Fruit fly (Drosophila melanogaster): ENCODE results near the gene CG17292.

CG17292 gene

dm6 chr2L:8362273-8362954, 7.8 kb upstream of the CG17292 start, which contains the start of gene CG7627 (continued):
- TF ChIP-seq CG9932 (GFP tag; IDR thresholded peaks at IDR 0.05) (peak; percentile 83), ind (GFP tag; optimal IDR thresholded peaks at IDR 0.05) (peak; percentile 78), tll (GFP tag; optimal IDR thresholded peaks at IDR 0.05) (no peak), CG10565 (GFP tag; optimal IDR thresholded peaks at IDR 0.05) (no peak), Chrac-16 (GFP tag; optimal IDR thresholded peaks at IDR 0.05) (peak; percentile 62), sd (tag; optimal IDR thresholded peaks at IDR 0.05) (peak; percentile 41), CG3281 (GFP tag; optimal IDR thresholded peaks at IDR 0.05) (peak; percentile 81), z (GFP tag; IDR thresholded peaks at IDR 0.05) (no peak), CG9609 (GFP tag; optimal IDR thresholded peaks at IDR 0.05) (peak; percentile 72), Oaz (GFP tag; IDR thresholded peaks at IDR 0.05) (peak; percentile 48; the same call in 1 of the 2 replicates), otp (GFP tag; IDR thresholded peaks at IDR 0.05) (0 out of 3 replicates have a peak, but pooled peaks have one; percentile 59), Mes4 (GFP tag; optimal IDR thresholded peaks at IDR 0.05) (peak; percentile 35), gce (GFP tag; IDR thresholded peaks at IDR 0.05) (peak; percentile 31; the same call in 1 of the 3 replicates), Adf1 (GFP tag; IDR thresholded peaks at IDR 0.05) (peak; percentile 68), Trl (optimal IDR thresholded peaks at IDR 0.05) (no peak), Trl (GFP tag; optimal IDR thresholded peaks at IDR 0.05) (peak; percentile 71), Sin3A (optimal IDR thresholded peaks at IDR 0.05) (no peak), dmrt11E (tag; optimal IDR thresholded peaks at IDR 0.05) (peak; percentile 62), Tbp (GFP tag; optimal IDR thresholded peaks at IDR 0.05) (no peak), vvl (GFP tag; IDR thresholded peaks at IDR 0.05) (peak; percentile 83), Nf-YC (tag; optimal IDR thresholded peaks at IDR 0.05) (peak; percentile 55), bsh (GFP tag; optimal IDR thresholded peaks at IDR 0.05) (peak in 1 of 2 experiments; percentile 72), dpn (GFP tag; optimal IDR thresholded peaks at IDR 0.05) (peak; percentile 67 to 77), CG8089 (GFP tag; optimal IDR thresholded peaks at IDR 0.05) (peak; percentile 62), CG5245 (GFP tag; optimal IDR thresholded peaks at IDR 0.05) (peak; percentile 61), jigr1 (GFP tag; IDR thresholded peaks at IDR 0.05) (peak; percentile 40; the same call in 1 of the 3 replicates), gt (GFP tag; IDR thresholded peaks at IDR 0.05) (no peak), Six4 (GFP tag; optimal IDR thresholded peaks at IDR 0.05) (peak; percentile 59), CG42726 (GFP tag; IDR thresholded peaks at IDR 0.05; ENCODE audit: partially characterized antibody) (0 out of 2 replicates have a peak, but pooled peaks have one; percentile 42), btn (GFP tag; optimal IDR thresholded peaks at IDR 0.05) (peak; percentile 19), Opbp (GFP tag; IDR thresholded peaks at IDR 0.05; ENCODE audit: partially characterized antibody) (no peak), tup (GFP tag; optimal IDR thresholded peaks at IDR 0.05) (peak; percentile 41), Hr3 (GFP tag; optimal IDR thresholded peaks at IDR 0.05) (peak; percentile 62), pnt (GFP tag; optimal IDR thresholded peaks at IDR 0.05) (peak; percentile 59), psq (GFP tag; optimal IDR thresholded peaks at IDR 0.05) (no peak), CG12942 (GFP tag; optimal IDR thresholded peaks at IDR 0.05) (peak; percentile 37), Dip3 (GFP tag; optimal IDR thresholded peaks at IDR 0.05) (peak; percentile 73), Med (GFP tag) (peak; percentile 97), da (GFP tag; optimal IDR thresholded peaks at IDR 0.05) (peak; percentile 19), zf30C (GFP tag; optimal IDR thresholded peaks at IDR 0.05) (no peak), CG4282 (GFP tag; optimal IDR thresholded peaks at IDR 0.05) (no peak), gem (tag; optimal IDR thresholded peaks at IDR 0.05) (peak; percentile 83), hkb (optimal IDR thresholded peaks at IDR 0.05) (no peak), hkb (GFP tag; IDR thresholded peaks at IDR 0.05) (peak; percentile 84), fd64A (GFP tag; optimal IDR thresholded peaks at IDR 0.05) (no peak), CG12299 (tag; optimal IDR thresholded peaks at IDR 0.05) (peak; percentile 71), CG12391 (tag; optimal IDR thresholded peaks at IDR 0.05) (peak; percentile 77), nerfin-2 (GFP tag; IDR thresholded peaks at IDR 0.05; ENCODE audit: partially characterized antibody) (no peak), Hr39 (optimal IDR thresholded peaks at IDR 0.05) (no peak), D19A (tag; optimal IDR thresholded peaks at IDR 0.05) (peak; percentile 33), CG17829 (tag; optimal IDR thresholded peaks at IDR 0.05) (peak; percentile 72)
